Fruit fly (Drosophila melanogaster): ENCODE measurements around the gene CG12420.

- TF ChIP-seq psq (optimal IDR thresholded peaks at IDR 0.05), result no peak
- TF ChIP-seq usp (GFP tag; optimal IDR thresholded peaks at IDR 0.05), result no peak
- no peak for TF ChIP-seq pan (optimal IDR thresholded peaks at IDR 0.05)
- TF ChIP-seq EcR (GFP tag; optimal IDR thresholded peaks at IDR 0.05), result no peak
These were observed 46.5 kb downstream of the CG12420 start for dm6 chr3R:10268865-10269442.

Measured in whole organism.